Worm (Caenorhabditis elegans) whole organism, L3 larva: ENCODE measurements around the gene C23H3.9.

Experiments used
- R02D3.7 ChIP-seq: fragments of 150-350 bp; optimal IDR thresholded peaks from 2 replicates; lab custom pipeline; 2014; ENCODE audit warnings: missing biosample characterization, missing genetic modification characterization
- aly-2 ChIP-seq: fragments of 150-350 bp; optimal IDR thresholded peaks from 2 replicates; lab custom pipeline; 2014; ENCODE audit warnings: missing biosample characterization, missing genetic modification characterization
- ama-1 ChIP-seq: fragments of 150-350 bp; optimal IDR thresholded peaks from 2 replicates; lab custom pipeline; 2018
- ceh-82 ChIP-seq: fragments of 150-350 bp; optimal IDR thresholded peaks from 2 replicates; lab custom pipeline; 2014; ENCODE audit warnings: missing biosample characterization, missing genetic modification characterization
- ceh-9 ChIP-seq: sonication (generic microtip); optimal IDR thresholded peaks from 2 replicates; lab custom pipeline; 2018; ENCODE audit warnings: missing biosample characterization, missing genetic modification characterization
- daf-12 ChIP-seq: fragments of 150-350 bp; optimal IDR thresholded peaks from 2 replicates; lab custom pipeline; 2014; ENCODE audit warnings: missing biosample characterization, missing genetic modification reagents, missing genetic modification characterization
- egl-5 ChIP-seq: fragments of 150-350 bp; optimal IDR thresholded peaks from 2 replicates; lab custom pipeline; 2017; ENCODE audit warnings: missing biosample characterization, missing genetic modification reagents, missing genetic modification characterization, inconsistent platforms
- elt-1 ChIP-seq: fragments of 150-350 bp; optimal IDR thresholded peaks from 2 replicates; lab custom pipeline; 2014; ENCODE audit warnings: missing biosample characterization, missing genetic modification characterization
- elt-2 ChIP-seq: sonication (generic microtip); optimal IDR thresholded peaks from 2 replicates; lab custom pipeline; 2016; ENCODE audit warnings: missing genetic modification reagents, mild to moderate bottlenecking, missing genetic modification characterization, missing compliant biosample characterization
- eor-1 ChIP-seq, 2 experiments: fragments of 150-350 bp; optimal IDR thresholded peaks; 2 replicates each; lab custom pipeline; 2014 to 2018; ENCODE audit warnings: missing biosample characterization in 2 of 2, missing genetic modification characterization in 2 of 2
- fkh-10 ChIP-seq: sonication (generic microtip); optimal IDR thresholded peaks from 2 replicates; lab custom pipeline; 2017; ENCODE audit warnings: missing biosample characterization, missing genetic modification reagents, missing genetic modification characterization
- fos-1 ChIP-seq: fragments of 150-350 bp; optimal IDR thresholded peaks from 2 replicates; lab custom pipeline; 2014; ENCODE audit warnings: missing biosample characterization, missing genetic modification characterization
- lin-15B ChIP-seq: fragments of 150-350 bp; optimal IDR thresholded peaks from 2 replicates; lab custom pipeline; 2014; ENCODE audit warnings: missing biosample characterization, missing genetic modification characterization
- lin-39 ChIP-seq: fragments of 150-350 bp; optimal IDR thresholded peaks from 2 replicates; lab custom pipeline; 2018; ENCODE audit warnings: missing biosample characterization, missing genetic modification reagents, missing genetic modification characterization
- lsy-12 ChIP-seq: sonication (generic microtip); optimal IDR thresholded peaks from 2 replicates; lab custom pipeline; 2016; ENCODE audit warnings: mild to moderate bottlenecking, missing genetic modification characterization, missing compliant biosample characterization
- mdl-1 ChIP-seq: fragments of 150-350 bp; optimal IDR thresholded peaks from 2 replicates; lab custom pipeline; 2014; ENCODE audit warnings: missing biosample characterization, missing genetic modification characterization
- mml-1 ChIP-seq: fragments of 150-350 bp; sonication (generic microtip); optimal IDR thresholded peaks from 3 replicates; lab custom pipeline; 2014; ENCODE audit warnings: missing biosample characterization, missing genetic modification characterization
- nhr-11 ChIP-seq: fragments of 150-350 bp; optimal IDR thresholded peaks from 2 replicates; lab custom pipeline; 2014; ENCODE audit warnings: missing biosample characterization, missing genetic modification characterization
- nhr-12 ChIP-seq: fragments of 150-350 bp; optimal IDR thresholded peaks from 2 replicates; lab custom pipeline; 2014; ENCODE audit warnings: missing biosample characterization, missing genetic modification characterization
- nhr-23 ChIP-seq: fragments of 150-350 bp; optimal IDR thresholded peaks from 2 replicates; lab custom pipeline; 2014; ENCODE audit warnings: missing biosample characterization, missing genetic modification reagents, missing genetic modification characterization
- nhr-237 ChIP-seq: fragments of 150-350 bp; optimal IDR thresholded peaks from 2 replicates; lab custom pipeline; 2014; ENCODE audit warnings: missing biosample characterization, missing genetic modification characterization
- nhr-25 ChIP-seq: sonication (generic microtip); optimal IDR thresholded peaks from 2 replicates; lab custom pipeline; 2017; ENCODE audit warnings: missing biosample characterization, missing genetic modification characterization
- nhr-43 ChIP-seq: sonication (generic microtip); optimal IDR thresholded peaks from 2 replicates; lab custom pipeline; 2016; ENCODE audit warnings: mild to moderate bottlenecking, missing genetic modification characterization, missing compliant biosample characterization; ENCODE audit not compliant: poor library complexity, severe bottlenecking
- nhr-76 ChIP-seq: fragments of 150-350 bp; sonication (generic microtip); optimal IDR thresholded peaks from 5 replicates; lab custom pipeline; 2014; ENCODE audit warnings: missing biosample characterization, missing genetic modification characterization
- nhr-77 ChIP-seq: fragments of 150-350 bp; optimal IDR thresholded peaks from 2 replicates; lab custom pipeline; 2014; ENCODE audit warnings: missing biosample characterization, missing genetic modification characterization
- pha-4 ChIP-seq: fragments of 150-350 bp; optimal IDR thresholded peaks from 2 replicates; lab custom pipeline; 2014; ENCODE audit warnings: missing biosample characterization, missing genetic modification reagents, missing genetic modification characterization
- sea-2 ChIP-seq: fragments of 150-350 bp; sonication (generic microtip); optimal IDR thresholded peaks from 4 replicates; lab custom pipeline; 2014; ENCODE audit warnings: missing biosample characterization, missing genetic modification reagents, missing genetic modification characterization
- skn-1 ChIP-seq: fragments of 150-350 bp; optimal IDR thresholded peaks from 2 replicates; lab custom pipeline; 2014; ENCODE audit warnings: missing biosample characterization, missing genetic modification characterization
- snpc-4 ChIP-seq: fragments of 150-350 bp; optimal IDR thresholded peaks from 2 replicates; lab custom pipeline; 2014; ENCODE audit warnings: missing biosample characterization, missing genetic modification characterization
- unc-39 ChIP-seq: sonication (generic microtip); optimal IDR thresholded peaks from 4 replicates; lab custom pipeline; 2017; ENCODE audit warnings: missing biosample characterization, missing genetic modification characterization
- unc-62 ChIP-seq: fragments of 150-350 bp; sonication (generic microtip); optimal IDR thresholded peaks from 4 replicates; lab custom pipeline; 2014; ENCODE audit warnings: missing biosample characterization, missing genetic modification reagents, missing genetic modification characterization
- ztf-4 ChIP-seq: fragments of 150-350 bp; optimal IDR thresholded peaks from 2 replicates; lab custom pipeline; 2014; ENCODE audit warnings: missing biosample characterization, missing genetic modification characterization

C23H3.9 gene

DNA sequence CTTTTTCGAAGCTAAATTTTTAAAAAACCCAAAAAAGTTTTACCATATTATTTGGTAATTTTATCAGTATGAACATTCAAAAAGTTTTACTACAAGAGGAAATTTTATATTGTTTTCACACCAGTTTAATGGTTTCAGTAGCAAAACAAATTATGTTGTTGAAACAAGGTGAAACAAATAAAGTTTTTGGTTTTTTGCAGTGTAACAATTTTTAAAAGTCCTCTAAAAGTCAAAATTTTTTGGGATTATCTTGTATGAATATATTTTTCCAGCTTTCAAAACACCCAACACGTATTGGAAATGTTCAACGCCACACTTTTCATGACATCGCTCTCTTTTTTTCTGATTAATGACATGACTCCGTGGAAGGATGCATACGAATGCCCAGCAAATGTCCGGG lies 37.9 kb upstream of the C23H3.9 start, which contains the start of gene srt-54:
Gene srt-54 (plus strand): TSS at position 301 of the 400 bp plus-strand sequence.
- TF ChIP-seq nhr-23 (tag; lab: Kevin White, UChicago): no peak
- TF ChIP-seq nhr-237 (tag; lab: Kevin White, UChicago): no peak
- no peak for TF ChIP-seq nhr-76 (tag; lab: Kevin White, UChicago)
- no peak for TF ChIP-seq ztf-4 (tag; lab: Kevin White, UChicago)
- TF ChIP-seq nhr-11 (tag; lab: Kevin White, UChicago): no peak
- no peak for TF ChIP-seq skn-1
- TF ChIP-seq unc-39: no peak
- TF ChIP-seq elt-2: no peak
- TF ChIP-seq nhr-43 (tag; lab: Kevin White, UChicago): no peak
- no peak for TF ChIP-seq ceh-82 (tag; lab: Kevin White, UChicago)
- no peak for TF ChIP-seq eor-1 (tag; optimal IDR thresholded peaks at IDR 0.05; lab: Kevin White, UChicago)
- no peak for TF ChIP-seq pha-4 (tag; lab: Kevin White, UChicago)
- TF ChIP-seq R02D3.7 (tag; lab: Kevin White, UChicago): no peak
- TF ChIP-seq sea-2 (GFP tag; lab: Kevin White, UChicago): no peak
- TF ChIP-seq nhr-77 (tag; lab: Kevin White, UChicago): no peak
- TF ChIP-seq mdl-1 (tag; lab: Kevin White, UChicago): no peak

DNA sequence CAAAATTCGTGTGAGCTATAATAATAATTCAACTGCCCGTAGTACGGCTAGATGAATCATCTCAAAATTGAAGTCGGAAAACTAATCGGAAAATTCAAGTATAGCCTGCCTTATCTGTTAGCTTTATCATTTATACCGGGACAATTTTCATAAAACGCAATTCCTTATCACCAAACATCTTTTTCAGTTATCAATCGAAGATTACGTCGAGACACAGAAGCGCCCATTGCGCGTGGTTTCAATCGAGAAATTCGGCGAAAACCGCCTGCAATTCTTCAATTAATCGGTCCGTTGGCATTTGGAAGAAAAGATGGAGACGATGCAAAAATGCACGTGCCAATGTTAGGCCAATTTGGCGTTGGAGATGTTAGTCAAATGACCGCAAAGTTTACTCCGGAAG lies 33.2 kb upstream of the C23H3.9 start:
- peak; percentile 15 for TF ChIP-seq elt-2
- no peak for TF ChIP-seq daf-12 (tag; lab: Kevin White, UChicago)
- peak; percentile 22 for TF ChIP-seq nhr-25 (tag; lab: Kevin White, UChicago)

DNA sequence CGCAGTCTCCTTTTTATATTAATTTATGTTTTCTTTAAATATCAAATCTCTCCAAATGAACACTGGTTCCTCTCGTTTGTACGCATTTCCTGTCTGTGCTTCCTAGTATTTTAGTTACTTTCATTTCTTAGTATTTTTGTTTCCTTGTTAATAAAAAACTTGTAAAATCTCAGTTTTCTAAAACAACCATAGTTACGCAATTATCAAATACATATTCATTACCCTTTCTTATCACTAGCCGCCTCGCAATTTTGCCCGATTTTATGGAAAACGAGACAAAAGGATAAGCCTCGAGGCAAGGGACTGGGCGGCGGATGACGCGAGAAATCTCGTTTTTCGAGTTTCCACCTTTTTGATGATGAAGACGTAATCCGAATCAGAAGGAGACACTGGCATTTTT lies 32.2 kb upstream of the C23H3.9 start, which contains the start of gene C50D2.1:
Gene C50D2.1 (plus strand): TSS at position 301 of the 400 bp plus-strand sequence.
- no peak for TF ChIP-seq mdl-1 (tag; lab: Kevin White, UChicago)

DNA sequence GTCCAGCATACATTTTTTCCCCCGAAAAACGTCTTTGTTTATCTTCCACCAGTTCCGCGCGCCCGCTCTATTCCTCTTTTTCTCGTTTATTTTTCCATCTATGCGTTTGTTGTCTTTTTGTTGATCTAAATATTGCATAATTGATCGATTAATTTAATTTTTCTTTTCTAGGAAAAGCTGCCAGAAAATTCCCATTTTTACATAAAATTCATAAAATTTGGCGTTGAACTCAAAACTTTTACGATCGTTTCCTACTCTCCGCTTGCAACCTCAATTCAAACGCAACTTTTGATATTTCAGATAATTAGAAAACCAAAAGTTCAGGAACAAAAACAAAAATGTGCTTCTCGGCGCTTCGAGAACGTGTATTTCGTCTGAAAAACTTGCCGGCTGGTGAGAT lies 29.8 kb upstream of the C23H3.9 start, which contains the start of gene C50D2.2:
Gene C50D2.2 (plus strand): TSS at position 301 of the 400 bp plus-strand sequence.
- TF ChIP-seq nhr-237 (tag; lab: Kevin White, UChicago): no peak
- no peak for TF ChIP-seq ama-1 (lab: Kevin White, UChicago)
- TF ChIP-seq aly-2 (tag; lab: Kevin White, UChicago): no peak
- TF ChIP-seq unc-62 (GFP tag; lab: Kevin White, UChicago): no peak
- TF ChIP-seq mdl-1 (tag; lab: Kevin White, UChicago): no peak
- no peak for TF ChIP-seq unc-39
- TF ChIP-seq fos-1 (tag; lab: Kevin White, UChicago): no peak
- no peak for TF ChIP-seq snpc-4 (tag; lab: Kevin White, UChicago)
- no peak for TF ChIP-seq ceh-82 (tag; lab: Kevin White, UChicago)
- no peak for TF ChIP-seq eor-1 (tag; optimal IDR thresholded peaks at IDR 0.05; lab: Kevin White, UChicago)
- no peak for TF ChIP-seq elt-1
- no peak for TF ChIP-seq lin-15B (tag; lab: Kevin White, UChicago)
- TF ChIP-seq nhr-77 (tag; lab: Kevin White, UChicago): no peak

DNA sequence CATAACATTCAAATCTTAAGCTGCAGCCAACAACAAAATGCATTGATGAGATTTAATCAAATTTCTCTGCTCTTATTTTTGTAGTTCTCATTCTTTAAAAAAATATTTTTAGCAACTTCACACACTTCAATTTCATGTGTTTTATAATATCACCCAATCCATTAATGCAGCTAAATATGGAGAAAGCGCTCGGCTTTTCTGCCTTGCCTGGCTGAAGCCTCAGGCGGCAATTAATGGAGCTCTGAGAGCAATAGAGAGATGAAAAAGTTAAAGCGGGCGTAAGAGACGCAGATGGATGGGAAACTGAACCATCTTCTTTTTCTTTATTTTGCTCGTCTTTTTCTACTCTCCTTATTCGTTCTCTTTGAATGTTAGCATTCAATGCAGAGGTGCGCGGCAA lies 28.6 kb upstream of the C23H3.9 start:
- TF ChIP-seq lsy-12: no peak
- TF ChIP-seq egl-5 (tag; lab: Kevin White, UChicago): no peak
- no peak for TF ChIP-seq nhr-12 (tag; lab: Kevin White, UChicago)
- TF ChIP-seq elt-1: no peak
- no peak for TF ChIP-seq lin-39 (tag; lab: Kevin White, UChicago)
- no peak for TF ChIP-seq snpc-4 (tag; lab: Kevin White, UChicago)
- TF ChIP-seq fkh-10: no peak
- no peak for TF ChIP-seq mml-1 (tag; lab: Kevin White, UChicago)
- no peak for TF ChIP-seq ztf-4 (tag; lab: Kevin White, UChicago)
- no peak for TF ChIP-seq unc-62 (GFP tag; lab: Kevin White, UChicago)
- TF ChIP-seq ceh-9 (tag; lab: Kevin White, UChicago): no peak
- no peak for TF ChIP-seq unc-39

DNA sequence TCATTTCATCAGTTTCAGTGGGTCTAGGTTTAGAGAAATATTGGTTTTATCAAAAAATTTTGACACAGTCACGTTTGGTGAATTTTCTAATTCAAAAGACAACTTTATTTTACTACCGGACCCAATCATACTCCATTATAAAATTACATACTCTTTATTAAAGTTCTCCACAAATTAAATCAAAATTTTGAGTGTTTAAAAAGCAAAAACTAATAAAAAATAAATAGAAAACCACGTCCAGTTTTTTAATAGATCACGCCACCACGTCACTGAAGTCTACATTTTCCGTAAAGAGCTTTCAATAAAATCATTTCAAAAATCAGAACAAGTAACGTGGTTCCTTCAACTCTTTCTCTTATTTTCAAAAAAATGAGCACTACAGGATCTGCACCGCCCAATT lies 26.8 kb upstream of the C23H3.9 start, which contains the start of gene txt-1:
Gene txt-1 (plus strand): TSS at position 301 of the 400 bp plus-strand sequence.
- TF ChIP-seq nhr-25 (tag; lab: Kevin White, UChicago): no peak
- no peak for TF ChIP-seq elt-1
- TF ChIP-seq unc-39: no peak
- no peak for TF ChIP-seq fos-1 (tag; lab: Kevin White, UChicago)
- no peak for TF ChIP-seq mdl-1 (tag; lab: Kevin White, UChicago)
- no peak for TF ChIP-seq skn-1
- TF ChIP-seq nhr-76 (tag; lab: Kevin White, UChicago): no peak
- TF ChIP-seq lsy-12: no peak
- no peak for TF ChIP-seq nhr-237 (tag; lab: Kevin White, UChicago)
- no peak for TF ChIP-seq snpc-4 (tag; lab: Kevin White, UChicago)
